Worm (Caenorhabditis elegans): ENCODE measurements around the gene copd-1.

Gene copd-1

DNA sequence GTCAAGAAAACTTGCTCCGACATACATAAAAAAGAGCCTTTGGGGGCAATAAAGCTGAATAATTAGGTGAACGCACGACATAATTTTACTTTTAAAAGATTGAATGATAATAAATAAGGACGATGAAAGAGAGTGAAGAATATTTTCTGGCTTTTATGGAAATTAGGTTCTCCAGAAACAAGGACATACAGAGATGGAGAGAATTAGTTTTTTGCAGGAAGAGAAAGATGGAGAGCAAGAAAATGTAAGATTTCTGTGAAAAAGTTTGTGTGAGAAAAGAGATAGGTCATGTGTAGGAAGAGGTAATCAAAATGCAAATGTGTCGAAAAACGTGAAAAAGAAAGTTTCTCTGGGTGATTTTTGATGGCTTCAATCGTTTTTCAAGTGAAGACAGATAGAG lies 27.2 kb upstream of the copd-1 start, which contains the start of gene pdfr-1:
TSS of gene pdfr-1 (minus strand) at position 101 of the 400 bp plus-strand sequence.
- TF ChIP-seq lin-29 (GFP tag; IDR thresholded peaks at IDR 0.05) (no peak), spr-3 (GFP tag; optimal IDR thresholded peaks at IDR 0.05) (no peak), Y48G9A.11 (GFP tag; IDR thresholded peaks at IDR 0.05) (no peak), arid-1 (GFP tag; conservative IDR thresholded peaks at IDR 0.05) (no peak), nhr-48 (tag; optimal IDR thresholded peaks at IDR 0.05) (no peak), zip-11 (GFP tag; IDR thresholded peaks at IDR 0.05) (no peak), php-3 (GFP tag; IDR thresholded peaks at IDR 0.05) (no peak), ama-1 (optimal IDR thresholded peaks at IDR 0.05) (no peak), T20F7.1 (GFP tag; optimal IDR thresholded peaks at IDR 0.05) (no peak), nhr-11 (tag; optimal IDR thresholded peaks at IDR 0.05) (no peak), F37D6.2 (tag; optimal IDR thresholded peaks at IDR 0.05) (no peak), dve-1 (tag; optimal IDR thresholded peaks at IDR 0.05; ENCODE audit: insufficient read depth) (no peak), fos-1 (tag; optimal IDR thresholded peaks at IDR 0.05) (no peak), unc-130 (GFP tag; optimal IDR thresholded peaks at IDR 0.05) (no peak), saeg-2 (GFP tag; IDR thresholded peaks at IDR 0.05) (no peak), lin-15B (tag; optimal IDR thresholded peaks at IDR 0.05) (no peak), D1046.2 (GFP tag; IDR thresholded peaks at IDR 0.05) (no peak), snpc-1.2 (GFP tag; IDR thresholded peaks at IDR 0.05) (no peak), nhr-42 (GFP tag; IDR thresholded peaks at IDR 0.05) (no peak), Y5F2A.4 (GFP tag; optimal IDR thresholded peaks at IDR 0.05) (no peak)

DNA sequence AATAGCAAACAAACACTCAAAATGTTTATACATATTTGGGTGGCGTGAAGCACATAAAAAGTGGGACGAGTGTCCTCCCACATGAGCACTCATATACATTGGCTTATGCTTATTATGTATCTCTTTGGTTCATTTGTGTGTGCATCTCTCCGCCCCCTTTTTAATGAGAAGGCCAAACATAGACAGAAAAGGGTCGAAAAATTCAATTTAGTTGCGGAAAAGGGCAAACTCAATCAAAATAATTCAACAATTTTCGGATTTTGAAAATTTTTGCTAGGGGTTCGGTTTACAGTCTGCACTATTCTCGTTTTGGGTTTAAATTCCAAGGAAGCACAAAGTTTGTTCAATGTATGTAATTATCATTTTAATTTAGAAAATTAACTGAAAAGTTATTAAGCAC lies 22.8 kb upstream of the copd-1 start:
- TF ChIP-seq gei-8 (GFP tag; optimal IDR thresholded peaks at IDR 0.05), result no peak
- TF ChIP-seq mdt-29 (GFP tag; IDR thresholded peaks at IDR 0.05), result no peak
- no peak for TF ChIP-seq nhr-48 (tag; optimal IDR thresholded peaks at IDR 0.05)
- TF ChIP-seq R02D3.7 (tag; optimal IDR thresholded peaks at IDR 0.05), result no peak
- no peak for TF ChIP-seq snpc-1.2 (GFP tag; IDR thresholded peaks at IDR 0.05)
- TF ChIP-seq daf-8 (GFP tag; IDR thresholded peaks at IDR 0.05), result no peak
- TF ChIP-seq spr-3 (GFP tag; optimal IDR thresholded peaks at IDR 0.05), result no peak
- no peak for TF ChIP-seq lin-39 (tag; optimal IDR thresholded peaks at IDR 0.05)
- TF ChIP-seq daf-16 (GFP tag; optimal IDR thresholded peaks at IDR 0.05), result no peak
- no peak for TF ChIP-seq daf-16 (tag; optimal IDR thresholded peaks at IDR 0.05)
- TF ChIP-seq daf-19 (GFP tag; conservative IDR thresholded peaks at IDR 0.05), result no peak
- no peak for TF ChIP-seq F49E8.2 (tag; optimal IDR thresholded peaks at IDR 0.05; ENCODE audit: borderline replicate concordance)
- TF ChIP-seq hlh-11 (tag; optimal IDR thresholded peaks at IDR 0.05), result no peak
- TF ChIP-seq lin-1 (GFP tag; IDR thresholded peaks at IDR 0.05), result no peak

DNA sequence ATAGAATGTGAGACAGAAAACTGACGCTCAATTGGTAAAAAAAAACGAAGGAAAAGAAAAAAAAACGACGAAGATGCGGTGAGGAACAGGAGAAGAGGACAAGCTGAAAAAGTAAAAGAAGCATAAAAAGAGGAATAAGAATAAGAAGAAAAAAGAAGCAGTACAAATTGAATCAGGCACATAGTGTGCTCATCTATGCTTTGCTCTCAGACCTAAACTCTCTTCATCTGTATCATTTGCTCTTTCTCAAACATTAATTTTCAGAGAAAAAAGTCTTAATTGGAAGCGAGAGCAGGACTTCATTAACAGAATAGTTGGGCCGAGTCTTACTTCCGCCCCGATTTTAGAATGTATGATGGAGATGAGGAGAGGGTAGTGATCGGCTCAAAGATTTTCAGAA lies 22.1 kb upstream of the copd-1 start:
- TF ChIP-seq nhr-10 (tag; optimal IDR thresholded peaks at IDR 0.05) (no peak), dmd-6 (GFP tag; IDR thresholded peaks at IDR 0.05) (no peak), spr-1 (tag; optimal IDR thresholded peaks at IDR 0.05) (no peak), ctbp-1 (GFP tag; IDR thresholded peaks at IDR 0.05) (0 out of 2 replicates have a peak, but pooled peaks have one; percentile 54), ces-1 (GFP tag; optimal IDR thresholded peaks at IDR 0.05) (peak; percentile 77), fkh-10 (GFP tag; optimal IDR thresholded peaks at IDR 0.05) (peak; percentile 46), nhr-102 (tag; optimal IDR thresholded peaks at IDR 0.05) (no peak), pha-4 (GFP tag; IDR thresholded peaks at IDR 0.05) (no peak), pha-4 (tag; optimal IDR thresholded peaks at IDR 0.05) (no peak), T26A8.4 (GFP tag; IDR thresholded peaks at IDR 0.05) (no peak), ceh-20 (GFP tag; IDR thresholded peaks at IDR 0.05) (no peak), Y5F2A.4 (GFP tag; optimal IDR thresholded peaks at IDR 0.05) (no peak), daf-19 (GFP tag; conservative IDR thresholded peaks at IDR 0.05) (no peak), lin-38 (GFP tag; IDR thresholded peaks at IDR 0.05) (no peak), saeg-2 (GFP tag; IDR thresholded peaks at IDR 0.05) (no peak), nhr-6 (tag; optimal IDR thresholded peaks at IDR 0.05) (no peak)

All from whole organism, L4 larva.